Fruit fly (Drosophila melanogaster) whole organism, embryonic: ENCODE measurements around the gene CG8861.

Experiments
- Adf1 ChIP-seq: fragments of 200-800 bp; sonication (Bioruptor generic); IDR thresholded peaks from 2 replicates; pipeline ENCODE4 v1.3.6; 2022; ENCODE audit warnings: missing biosample characterization, missing genetic modification characterization
- Antp ChIP-seq: fragments of 200-800 bp; sonication (Bioruptor generic); optimal IDR thresholded peaks from 3 replicates; lab custom pipeline; 2016; ENCODE audit warnings: missing biosample characterization, missing genetic modification characterization
- CG10959 ChIP-seq: fragments of 200-800 bp; sonication (Bioruptor generic); IDR thresholded peaks from 2 replicates; pipeline ENCODE4 v1.3.6; 2022; ENCODE audit warnings: missing biosample characterization, missing genetic modification characterization
- CG11093 ChIP-seq: fragments of 200-800 bp; sonication (Bioruptor generic); IDR thresholded peaks from 3 replicates; pipeline ENCODE4 v1.3.6; 2022; ENCODE audit warnings: missing biosample characterization, missing genetic modification characterization
- CG11695 ChIP-seq: fragments of 200-800 bp; sonication (Bioruptor generic); IDR thresholded peaks from 3 replicates; pipeline ENCODE4 v1.3.6; 2022; ENCODE audit warnings: missing biosample characterization, missing genetic modification characterization
- CG11696 ChIP-seq: fragments of 200-800 bp; sonication (Bioruptor generic); IDR thresholded peaks from 2 replicates; pipeline ENCODE4 v1.3.6; 2022; ENCODE audit warnings: missing biosample characterization, missing genetic modification characterization
- CG12391 ChIP-seq: fragments of 200-800 bp; sonication (Bioruptor generic); optimal IDR thresholded peaks from 3 replicates; lab custom pipeline; 2018; ENCODE audit warnings: missing biosample characterization, mild to moderate bottlenecking, missing genetic modification characterization, moderate library complexity
- CG12942 ChIP-seq: fragments of 200-800 bp; sonication (Bioruptor generic); optimal IDR thresholded peaks from 3 replicates; lab custom pipeline; 2016; ENCODE audit warnings: missing biosample characterization, missing genetic modification characterization
- CG1529 ChIP-seq: fragments of 200-800 bp; sonication (Bioruptor generic); optimal IDR thresholded peaks from 3 replicates; lab custom pipeline; 2018; ENCODE audit warnings: missing biosample characterization, missing genetic modification characterization
- CG30431 ChIP-seq: fragments of 200-800 bp; sonication (Bioruptor generic); optimal IDR thresholded peaks from 2 replicates; lab custom pipeline; 2017; ENCODE audit warnings: missing biosample characterization, missing genetic modification characterization
- CG31441 ChIP-seq: fragments of 200-800 bp; sonication (Bioruptor generic); IDR thresholded peaks from 2 replicates; pipeline ENCODE4 v1.3.6; 2022; ENCODE audit warnings: missing biosample characterization, missing genetic modification characterization
- CG33213 ChIP-seq: fragments of 200-800 bp; sonication (Bioruptor generic); optimal IDR thresholded peaks from 3 replicates; lab custom pipeline; 2016; ENCODE audit warnings: missing biosample characterization, missing genetic modification characterization
- CG34376 ChIP-seq: fragments of 200-800 bp; sonication (Bioruptor generic); optimal IDR thresholded peaks from 2 replicates; lab custom pipeline; 2018; ENCODE audit warnings: missing biosample characterization, mild to moderate bottlenecking, missing genetic modification characterization
- CG4820 ChIP-seq: fragments of 200-800 bp; sonication (Bioruptor generic); optimal IDR thresholded peaks from 3 replicates; lab custom pipeline; 2016; ENCODE audit warnings: missing biosample characterization, missing genetic modification characterization
- CG6854 ChIP-seq: fragments of 200-800 bp; sonication (Bioruptor generic); optimal IDR thresholded peaks from 3 replicates; lab custom pipeline; 2017; ENCODE audit warnings: missing biosample characterization, mild to moderate bottlenecking, missing genetic modification characterization
- CG8281 ChIP-seq: fragments of 200-800 bp; sonication (Bioruptor generic); optimal IDR thresholded peaks from 2 replicates; lab custom pipeline; 2018; ENCODE audit warnings: missing biosample characterization, mild to moderate bottlenecking, missing genetic modification characterization, moderate library complexity
- CG8388 ChIP-seq: fragments of 200-800 bp; sonication (Bioruptor generic); optimal IDR thresholded peaks from 2 replicates; lab custom pipeline; 2019; ENCODE audit warnings: missing biosample characterization, mild to moderate bottlenecking, missing genetic modification characterization, moderate library complexity
- CG9817 ChIP-seq: fragments of 200-800 bp; sonication (Bioruptor generic); optimal IDR thresholded peaks from 2 replicates; lab custom pipeline; 2018; ENCODE audit warnings: missing biosample characterization, mild to moderate bottlenecking, missing genetic modification characterization, moderate library complexity
- CkIIα-i1 ChIP-seq: fragments of 200-800 bp; sonication (Bioruptor generic); IDR thresholded peaks from 2 replicates; pipeline ENCODE4 v1.3.6; 2022; ENCODE audit warnings: missing biosample characterization, missing genetic modification characterization
- CrebB ChIP-seq: fragments of 200-800 bp; sonication (Bioruptor generic); optimal IDR thresholded peaks from 3 replicates; lab custom pipeline; 2018; ENCODE audit warnings: missing biosample characterization, mild to moderate bottlenecking, missing genetic modification characterization
- Dad ChIP-seq: fragments of 200-800 bp; sonication (Bioruptor generic); optimal IDR thresholded peaks from 3 replicates; lab custom pipeline; 2016; ENCODE audit warnings: missing biosample characterization, missing genetic modification characterization
- Doc3 ChIP-seq: fragments of 200-800 bp; sonication (Bioruptor generic); IDR thresholded peaks from 3 replicates; pipeline ENCODE4 v1.3.6; 2022; ENCODE audit warnings: missing biosample characterization, missing genetic modification characterization; ENCODE audit not compliant: partially characterized antibody
- ERR ChIP-seq: fragments of 200-800 bp; sonication (Bioruptor generic); optimal IDR thresholded peaks from 2 replicates; lab custom pipeline; 2016; ENCODE audit warnings: missing biosample characterization, missing genetic modification characterization
- Eip74EF ChIP-seq, 2 experiments: fragments of 200-800 bp in 1 of 2; fragments of >200 bp in 1 of 2; sonication (Bioruptor generic) in 1 of 2; optimal IDR thresholded peaks; 2 replicates each; lab custom pipeline; 2017 to 2019; ENCODE audit warnings: missing biosample characterization in 2 of 2, missing genetic modification characterization in 2 of 2, mild to moderate bottlenecking in 1 of 2, moderate library complexity in 1 of 2
- Hr78 ChIP-seq, 2 experiments: fragments of 200-800 bp in 1 of 2; fragments of >200 bp in 1 of 2; sonication (Bioruptor generic) in 1 of 2; optimal IDR thresholded peaks; 2 replicates each; lab custom pipeline; 2017 to 2019; ENCODE audit warnings: missing biosample characterization in 2 of 2, missing genetic modification characterization in 2 of 2, mild to moderate bottlenecking in 1 of 2, moderate library complexity in 1 of 2
- Nf-YC ChIP-seq: fragments of 200-800 bp; optimal IDR thresholded peaks from 3 replicates; lab custom pipeline; 2019; ENCODE audit warnings: missing biosample characterization, mild to moderate bottlenecking, missing genetic modification characterization, moderate library complexity
- Ptx1 ChIP-seq: fragments of 200-800 bp; sonication (Bioruptor generic); IDR thresholded peaks from 2 replicates; pipeline ENCODE4 v1.3.6; 2022; ENCODE audit warnings: missing biosample characterization, missing genetic modification characterization
- Ravus ChIP-seq: fragments of 200-800 bp; sonication (Bioruptor generic); IDR thresholded peaks from 2 replicates; pipeline ENCODE4 v1.3.6; 2022; ENCODE audit warnings: missing biosample characterization, missing genetic modification characterization
- Sry-δ ChIP-seq: fragments of 200-800 bp; sonication (Bioruptor generic); optimal IDR thresholded peaks from 2 replicates; lab custom pipeline; 2016; ENCODE audit warnings: missing biosample characterization, missing genetic modification characterization
- Taf1 ChIP-seq: fragments of 200-800 bp; sonication (Bioruptor generic); IDR thresholded peaks from 2 replicates; pipeline ENCODE4 v1.3.6; 2022; ENCODE audit warnings: missing biosample characterization, missing genetic modification characterization
- ac ChIP-seq: fragments of 200-800 bp; sonication (Bioruptor generic); optimal IDR thresholded peaks from 3 replicates; lab custom pipeline; 2017; ENCODE audit warnings: missing biosample characterization, mild to moderate bottlenecking, missing genetic modification characterization
- cwo ChIP-seq: fragments of 200-800 bp; sonication (Bioruptor generic); optimal IDR thresholded peaks from 3 replicates; lab custom pipeline; 2017; ENCODE audit warnings: missing biosample characterization, missing genetic modification characterization, mild to moderate bottlenecking, moderate library complexity, missing genetic modification reagents
- disco-r ChIP-seq: fragments of 200-800 bp; sonication (Bioruptor generic); optimal IDR thresholded peaks from 2 replicates; lab custom pipeline; 2016; ENCODE audit warnings: missing biosample characterization, missing genetic modification characterization
- esg ChIP-seq: fragments of 200-800 bp; sonication (Bioruptor generic); conservative IDR thresholded peaks from 2 replicates; pipeline ENCODE4 v1.3.6; 2022; ENCODE audit warnings: missing biosample characterization, missing genetic modification characterization
- gem ChIP-seq: fragments of 200-800 bp; sonication (Bioruptor generic); optimal IDR thresholded peaks from 2 replicates; lab custom pipeline; 2019; ENCODE audit warnings: missing biosample characterization, mild to moderate bottlenecking, missing genetic modification characterization, moderate library complexity
- gro ChIP-seq: fragments of 200-800 bp; sonication (Bioruptor generic); optimal IDR thresholded peaks from 2 replicates; lab custom pipeline; 2016; ENCODE audit warnings: missing biosample characterization, missing genetic modification characterization
- jing ChIP-seq: fragments of 200-800 bp; sonication (Bioruptor generic); optimal IDR thresholded peaks from 2 replicates; lab custom pipeline; 2018; ENCODE audit warnings: missing biosample characterization, mild to moderate bottlenecking, missing genetic modification characterization
- lilli ChIP-seq: fragments of 200-800 bp; sonication (Bioruptor generic); optimal IDR thresholded peaks from 3 replicates; lab custom pipeline; 2016; ENCODE audit warnings: missing biosample characterization, missing genetic modification characterization
- odd ChIP-seq: fragments of 200-800 bp; sonication (Bioruptor generic); optimal IDR thresholded peaks from 2 replicates; lab custom pipeline; 2017; ENCODE audit warnings: missing biosample characterization, mild to moderate bottlenecking, missing genetic modification characterization
- rib ChIP-seq: fragments of 200-800 bp; sonication (Bioruptor generic); IDR thresholded peaks from 2 replicates; pipeline ENCODE4 v1.3.6; 2022; ENCODE audit warnings: missing biosample characterization, missing genetic modification characterization
- sob ChIP-seq: fragments of 200-800 bp; sonication (Bioruptor generic); IDR thresholded peaks from 2 replicates; pipeline ENCODE4 v1.3.6; 2022; ENCODE audit warnings: missing biosample characterization, missing genetic modification characterization
- tap ChIP-seq: fragments of 200-800 bp; optimal IDR thresholded peaks from 3 replicates; lab custom pipeline; 2019; ENCODE audit warnings: missing biosample characterization, mild to moderate bottlenecking, missing genetic modification characterization, moderate library complexity
- tgo ChIP-seq: fragments of 200-800 bp; sonication (Bioruptor generic); IDR thresholded peaks from 3 replicates; pipeline ENCODE4 v1.3.6; 2022; ENCODE audit warnings: missing biosample characterization, missing genetic modification characterization
- tio ChIP-seq: fragments of 200-800 bp; sonication (Bioruptor generic); optimal IDR thresholded peaks from 2 replicates; lab custom pipeline; 2017; ENCODE audit warnings: missing biosample characterization, missing genetic modification characterization, inconsistent platforms
- tup ChIP-seq: fragments of 200-800 bp; sonication (Bioruptor generic); optimal IDR thresholded peaks from 2 replicates; lab custom pipeline; 2016; ENCODE audit warnings: missing biosample characterization, mild to moderate bottlenecking, missing genetic modification characterization, moderate library complexity
- unc-4 ChIP-seq: fragments of 200-800 bp; sonication (Bioruptor generic); IDR thresholded peaks from 2 replicates; pipeline ENCODE4 v1.3.6; 2022; ENCODE audit warnings: missing biosample characterization, missing genetic modification characterization; ENCODE audit not compliant: partially characterized antibody
- vnd ChIP-seq: fragments of 200-800 bp; sonication (Bioruptor generic); IDR thresholded peaks from 3 replicates; pipeline ENCODE4 v1.3.6; 2022; ENCODE audit warnings: missing biosample characterization, missing genetic modification characterization; ENCODE audit not compliant: partially characterized antibody
- yki ChIP-seq: fragments of >200 bp; optimal IDR thresholded peaks from 3 replicates; lab custom pipeline; 2018
- zen ChIP-seq: fragments of 200-800 bp; sonication (Bioruptor generic); optimal IDR thresholded peaks from 3 replicates; lab custom pipeline; 2018; ENCODE audit warnings: missing biosample characterization, mild to moderate bottlenecking, missing genetic modification characterization, moderate library complexity

Gene CG8861

dm6 chr3R:9339176-9340075, 11.1 kb upstream of the CG8861 start (continued):
- TF ChIP-seq CkIIα-i1 (no peak), Hr78 (GFP tag; optimal IDR thresholded peaks at IDR 0.05; lab: Kevin White, UChicago) (peak in 1 of 2 experiments; percentile 50), Ravus (GFP tag; lab: Robert Waterston, UW) (no peak), disco-r (peak; percentile 24), tgo (GFP tag; lab: Robert Waterston, UW) (peak; percentile 36; the same call in 2 of the 3 replicates), CG10959 (GFP tag; lab: Robert Waterston, UW) (no peak), CG8388 (GFP tag; lab: Kevin White, UChicago) (peak; percentile 78), gem (peak; percentile 87), CG9817 (peak; percentile 17), Doc3 (no peak), yki (lab: Kevin White, UChicago) (no peak), CG4820 (GFP tag; lab: Kevin White, UChicago) (peak; percentile 16), Dad (no peak), vnd (GFP tag; lab: Robert Waterston, UW) (no peak), tap (tag; lab: Kevin White, UChicago) (peak; percentile 45), Eip74EF (GFP tag; optimal IDR thresholded peaks at IDR 0.05; lab: Kevin White, UChicago) (peak in 1 of 2 experiments; percentile 63), CG31441 (GFP tag; lab: Robert Waterston, UW) (peak; percentile 84), CG6854 (GFP tag; lab: Kevin White, UChicago) (no peak), lilli (GFP tag; lab: Kevin White, UChicago) (no peak), CG1529 (GFP tag; lab: Kevin White, UChicago) (peak; percentile 69), Adf1 (GFP tag; lab: Robert Waterston, UW) (no peak; the same call in 1 of the 2 replicates), Sry-δ (GFP tag; lab: Kevin White, UChicago) (no peak), Taf1 (0 out of 2 replicates have a peak, but pooled peaks have one; percentile 21), CG11093 (GFP tag; lab: Robert Waterston, UW) (no peak), esg (GFP tag; lab: Robert Waterston, UW) (0 out of 2 replicates have a peak, but pooled peaks have one; percentile 17), CG12391 (peak; percentile 83), CG12942 (GFP tag; lab: Kevin White, UChicago) (peak; percentile 17), CG33213 (GFP tag; lab: Kevin White, UChicago) (peak; percentile 11), tup (GFP tag; lab: Kevin White, UChicago) (peak; percentile 44), Nf-YC (no peak), zen (tag; lab: Kevin White, UChicago) (peak; percentile 59), tio (peak; percentile 57), jing (GFP tag; lab: Kevin White, UChicago) (peak; percentile 33), CG11695 (GFP tag; lab: Robert Waterston, UW) (peak; percentile 44; the same call in 1 of the 3 replicates), unc-4 (GFP tag; lab: Robert Waterston, UW) (no peak), gro (GFP tag; lab: Kevin White, UChicago) (no peak), ERR (no peak), rib (GFP tag; lab: Robert Waterston, UW) (no peak), Antp (no peak), CG8281 (tag; lab: Kevin White, UChicago) (peak; percentile 36), CG34376 (GFP tag; lab: Kevin White, UChicago) (peak; percentile 78), odd (peak; percentile 48), CG30431 (GFP tag; lab: Kevin White, UChicago) (no peak), CG11696 (0 out of 2 replicates have a peak, but pooled peaks have one; percentile 7), Ptx1 (GFP tag; lab: Robert Waterston, UW) (no peak), cwo (GFP tag; lab: Kevin White, UChicago) (peak; percentile 36), CrebB (tag; lab: Kevin White, UChicago) (no peak), sob (GFP tag; lab: Robert Waterston, UW) (no peak), ac (GFP tag; lab: Kevin White, UChicago) (no peak)
